Fruit fly (Drosophila melanogaster) whole organism, prepupa: ENCODE results near the gene Lcp65Ag1.
A peak's percentile ranks its signal among the peaks of the same experiment; 100 is the strongest.

Experiments used
- Blimp-1 ChIP-seq: fragments of 200-800 bp; sonication (Bioruptor generic); optimal IDR thresholded peaks from 3 replicates; lab custom pipeline; 2017; ENCODE audit warnings: missing biosample characterization, missing genetic modification characterization, mild to moderate bottlenecking, moderate library complexity, missing genetic modification reagents
- CG10631 ChIP-seq: fragments of 200-800 bp; sonication (Bioruptor generic); optimal IDR thresholded peaks from 2 replicates; lab custom pipeline; 2016; ENCODE audit warnings: missing biosample characterization, missing genetic modification characterization
- CG10669 ChIP-seq: fragments of 200-800 bp; sonication (Bioruptor generic); optimal IDR thresholded peaks from 3 replicates; lab custom pipeline; 2018; ENCODE audit warnings: missing biosample characterization, mild to moderate bottlenecking, missing genetic modification characterization, moderate library complexity
- CG11294 ChIP-seq: fragments of 200-800 bp; sonication (Bioruptor generic); IDR thresholded peaks from 2 replicates; pipeline ENCODE4 v1.3.6; 2022; ENCODE audit warnings: missing biosample characterization, missing genetic modification characterization
- CG11902 ChIP-seq: fragments of 200-800 bp; sonication (Bioruptor generic); optimal IDR thresholded peaks from 3 replicates; lab custom pipeline; 2016; ENCODE audit warnings: missing biosample characterization, missing genetic modification characterization
- CG15336 ChIP-seq: fragments of 200-800 bp; sonication (Bioruptor generic); IDR thresholded peaks from 2 replicates; pipeline ENCODE4 v1.3.6; 2022; ENCODE audit warnings: missing biosample characterization, missing genetic modification characterization
- CG31627 ChIP-seq: fragments of 200-800 bp; sonication (Bioruptor generic); optimal IDR thresholded peaks from 3 replicates; lab custom pipeline; 2016; ENCODE audit warnings: missing biosample characterization, missing genetic modification characterization
- CG34406 ChIP-seq: fragments of 200-800 bp; sonication (Bioruptor generic); optimal IDR thresholded peaks from 3 replicates; lab custom pipeline; 2016; ENCODE audit warnings: missing biosample characterization, missing genetic modification characterization
- CG3919 ChIP-seq: fragments of 200-800 bp; sonication (Bioruptor generic); optimal IDR thresholded peaks from 3 replicates; lab custom pipeline; 2016; ENCODE audit warnings: missing biosample characterization, missing genetic modification characterization
- CG6163 ChIP-seq: fragments of 200-800 bp; sonication (Bioruptor generic); IDR thresholded peaks from 3 replicates; pipeline ENCODE4 v1.3.6; 2022; ENCODE audit warnings: missing biosample characterization, missing genetic modification characterization
- CG6276 ChIP-seq: fragments of 200-800 bp; sonication (Bioruptor generic); optimal IDR thresholded peaks from 2 replicates; lab custom pipeline; 2017; ENCODE audit warnings: missing biosample characterization, mild to moderate bottlenecking, missing genetic modification characterization
- CG6792 ChIP-seq: fragments of 200-800 bp; sonication (Bioruptor generic); optimal IDR thresholded peaks from 3 replicates; lab custom pipeline; 2016; ENCODE audit warnings: missing biosample characterization, missing genetic modification characterization
- CG6808 ChIP-seq: fragments of 200-800 bp; sonication (Bioruptor generic); optimal IDR thresholded peaks from 3 replicates; lab custom pipeline; 2017; ENCODE audit warnings: missing biosample characterization, missing genetic modification characterization, mild to moderate bottlenecking, moderate library complexity, missing genetic modification reagents
- CG7368 ChIP-seq: fragments of 200-800 bp; sonication (Bioruptor generic); optimal IDR thresholded peaks from 3 replicates; lab custom pipeline; 2016; ENCODE audit warnings: missing biosample characterization, missing genetic modification characterization
- CG8119 ChIP-seq: fragments of 200-800 bp; sonication (Bioruptor generic); IDR thresholded peaks from 3 replicates; pipeline ENCODE4 v1.3.6; 2022; ENCODE audit warnings: missing biosample characterization, missing genetic modification characterization
- CG8319 ChIP-seq: fragments of 200-800 bp; sonication (Bioruptor generic); optimal IDR thresholded peaks from 3 replicates; lab custom pipeline; 2016; ENCODE audit warnings: missing biosample characterization, missing genetic modification characterization
- CG8632 ChIP-seq: fragments of 200-800 bp; sonication (Bioruptor generic); optimal IDR thresholded peaks from 3 replicates; lab custom pipeline; 2016; ENCODE audit warnings: missing biosample characterization, missing genetic modification characterization
- Eip75B ChIP-seq: fragments of 200-800 bp; sonication (Bioruptor generic); optimal IDR thresholded peaks from 3 replicates; lab custom pipeline; 2016; ENCODE audit warnings: missing biosample characterization, missing genetic modification characterization
- Eip78C ChIP-seq: fragments of 200-800 bp; sonication (Bioruptor generic); peaks from one replicate; lab custom pipeline; 2016; ENCODE audit warnings: missing biosample characterization, missing genetic modification characterization
- Ets21C ChIP-seq: fragments of 200-800 bp; sonication (Bioruptor generic); optimal IDR thresholded peaks from 3 replicates; lab custom pipeline; 2016; ENCODE audit warnings: missing biosample characterization, missing genetic modification characterization
- Ets96B ChIP-seq: fragments of 200-800 bp; optimal IDR thresholded peaks from 2 replicates; lab custom pipeline; 2019; ENCODE audit warnings: missing biosample characterization, mild to moderate bottlenecking, missing genetic modification characterization, moderate library complexity
- Hr38 ChIP-seq: sonication (Bioruptor generic); optimal IDR thresholded peaks from 2 replicates; lab custom pipeline; 2016; ENCODE audit warnings: missing biosample characterization, missing genetic modification characterization
- Hr4 ChIP-seq: fragments of 200-800 bp; sonication (Bioruptor generic); optimal IDR thresholded peaks from 3 replicates; lab custom pipeline; 2016; ENCODE audit warnings: missing biosample characterization, missing genetic modification characterization
- Lpt ChIP-seq: fragments of 200-800 bp; sonication (Bioruptor generic); optimal IDR thresholded peaks from 3 replicates; lab custom pipeline; 2016; ENCODE audit warnings: missing biosample characterization, missing genetic modification characterization
- Met ChIP-seq: fragments of 200-800 bp; sonication (Bioruptor generic); optimal IDR thresholded peaks from 3 replicates; lab custom pipeline; 2016; ENCODE audit warnings: missing biosample characterization, missing genetic modification characterization
- OdsH ChIP-seq: fragments of 200-800 bp; sonication (Bioruptor generic); optimal IDR thresholded peaks from 3 replicates; lab custom pipeline; 2016; ENCODE audit warnings: missing biosample characterization, missing genetic modification characterization
- Smox ChIP-seq: fragments of 200-800 bp; sonication (Bioruptor generic); optimal IDR thresholded peaks from 3 replicates; lab custom pipeline; 2016; ENCODE audit warnings: missing biosample characterization, missing genetic modification characterization
- Sox102F ChIP-seq: fragments of 200-800 bp; sonication (Bioruptor generic); optimal IDR thresholded peaks from 2 replicates; lab custom pipeline; 2016; ENCODE audit warnings: missing biosample characterization, mild to moderate bottlenecking, missing genetic modification characterization
- achi ChIP-seq: fragments of 200-800 bp; sonication (Bioruptor generic); optimal IDR thresholded peaks from 3 replicates; lab custom pipeline; 2016; ENCODE audit warnings: missing biosample characterization, missing genetic modification characterization
- acj6 ChIP-seq: fragments of 200-800 bp; sonication (Bioruptor generic); optimal IDR thresholded peaks from 3 replicates; lab custom pipeline; 2016; ENCODE audit warnings: missing biosample characterization, missing genetic modification characterization
- cyc ChIP-seq: fragments of 200-800 bp; sonication (Bioruptor generic); optimal IDR thresholded peaks from 3 replicates; lab custom pipeline; 2016; ENCODE audit warnings: missing biosample characterization, missing genetic modification characterization
- dsx ChIP-seq: fragments of 200-800 bp; optimal IDR thresholded peaks from 3 replicates; lab custom pipeline; 2019; ENCODE audit warnings: missing biosample characterization, mild to moderate bottlenecking, missing genetic modification characterization, moderate library complexity; ENCODE audit not compliant: poor library complexity, severe bottlenecking
- esn ChIP-seq: fragments of 200-800 bp; sonication (Bioruptor generic); optimal IDR thresholded peaks from 2 replicates; lab custom pipeline; 2016; ENCODE audit warnings: missing biosample characterization, mild to moderate bottlenecking, missing genetic modification characterization, moderate library complexity
- fd85E ChIP-seq: fragments of 200-800 bp; sonication (Bioruptor generic); optimal IDR thresholded peaks from 3 replicates; lab custom pipeline; 2016; ENCODE audit warnings: missing biosample characterization, missing genetic modification characterization
- fkh ChIP-seq: fragments of 200-800 bp; sonication (Bioruptor generic); optimal IDR thresholded peaks from 3 replicates; lab custom pipeline; 2017; ENCODE audit warnings: missing biosample characterization, mild to moderate bottlenecking, missing genetic modification characterization, moderate library complexity
- lz ChIP-seq: fragments of 200-800 bp; sonication (Bioruptor generic); optimal IDR thresholded peaks from 3 replicates; lab custom pipeline; 2016; ENCODE audit warnings: missing biosample characterization, missing genetic modification characterization
- net ChIP-seq: fragments of 200-800 bp; sonication (Bioruptor generic); optimal IDR thresholded peaks from 3 replicates; lab custom pipeline; 2016; ENCODE audit warnings: missing biosample characterization, missing genetic modification characterization
- pdm3 ChIP-seq: fragments of 200-800 bp; sonication (Bioruptor generic); optimal IDR thresholded peaks from 3 replicates; lab custom pipeline; 2016; ENCODE audit warnings: missing biosample characterization, missing genetic modification characterization
- spab ChIP-seq: fragments of 200-800 bp; sonication (Bioruptor generic); optimal IDR thresholded peaks from 2 replicates; lab custom pipeline; 2017; ENCODE audit warnings: missing biosample characterization, mild to moderate bottlenecking, missing genetic modification characterization, missing genetic modification reagents
- ss ChIP-seq, 2 experiments: fragments of 200-800 bp; sonication (Bioruptor generic); optimal IDR thresholded peaks; 2 replicates in 1 of 2; 3 replicates in 1 of 2; lab custom pipeline; 2017 to 2018; ENCODE audit warnings: mild to moderate bottlenecking in 2 of 2, missing biosample characterization in 2 of 2, missing genetic modification characterization in 2 of 2, moderate library complexity in 1 of 2
- svp ChIP-seq: fragments of 200-800 bp; sonication (Bioruptor generic); peaks from one replicate; lab custom pipeline; 2016; ENCODE audit warnings: missing biosample characterization, missing genetic modification characterization
- topi ChIP-seq: fragments of 200-800 bp; sonication (Bioruptor generic); optimal IDR thresholded peaks from 3 replicates; lab custom pipeline; 2016; ENCODE audit warnings: missing biosample characterization, missing genetic modification characterization
- vri ChIP-seq: fragments of 200-800 bp; sonication (Bioruptor generic); optimal IDR thresholded peaks from 3 replicates; lab custom pipeline; 2016; ENCODE audit warnings: missing biosample characterization, mild to moderate bottlenecking, missing genetic modification characterization

Gene Lcp65Ag1

dm6 chr3L:6124616-6125408 lies 10.3 kb downstream of the Lcp65Ag1 start:
- TF ChIP-seq CG15336 (GFP tag; lab: Robert Waterston, UW), result no peak
- TF ChIP-seq Met (GFP tag; lab: Kevin White, UChicago), result peak; percentile 11
- peak; percentile 29 for TF ChIP-seq CG7368 (GFP tag; lab: Kevin White, UChicago)
- TF ChIP-seq CG6808, result peak; percentile 10
- TF ChIP-seq net (GFP tag; lab: Kevin White, UChicago), result no peak
- peak; percentile 48 for TF ChIP-seq fkh (GFP tag; lab: Kevin White, UChicago)
- no peak for TF ChIP-seq Smox (GFP tag; lab: Kevin White, UChicago)
- no peak for TF ChIP-seq Hr38
- TF ChIP-seq CG6163 (GFP tag; lab: Robert Waterston, UW), result no peak; the same call in 1 of the 3 replicates
- TF ChIP-seq CG10669, result peak; percentile 41
- peak; percentile 43 for TF ChIP-seq Eip75B (GFP tag; lab: Kevin White, UChicago)
- peak; percentile 41 for TF ChIP-seq topi (GFP tag; lab: Kevin White, UChicago)
- TF ChIP-seq CG3919 (GFP tag; lab: Kevin White, UChicago), result peak; percentile 72
- peak; percentile 87 for TF ChIP-seq Eip78C (GFP tag; lab: Kevin White, UChicago)
- TF ChIP-seq OdsH (GFP tag; lab: Kevin White, UChicago), result peak; percentile 15
- TF ChIP-seq lz (GFP tag; lab: Kevin White, UChicago), result peak; percentile 43
- no peak for TF ChIP-seq fd85E (GFP tag; lab: Kevin White, UChicago)
- TF ChIP-seq Hr4, result no peak
- TF ChIP-seq ss (GFP tag; optimal IDR thresholded peaks at IDR 0.05; lab: Kevin White, UChicago), result no peak
- TF ChIP-seq cyc (GFP tag; lab: Kevin White, UChicago), result peak; percentile 26
- peak; percentile 12 for TF ChIP-seq CG8319
- no peak for TF ChIP-seq achi
- no peak for TF ChIP-seq CG8119 (GFP tag; lab: Robert Waterston, UW)
- no peak for TF ChIP-seq spab (GFP tag; lab: Kevin White, UChicago)
- TF ChIP-seq Blimp-1 (GFP tag; lab: Kevin White, UChicago), result peak; percentile 3
- no peak for TF ChIP-seq Ets21C (GFP tag; lab: Kevin White, UChicago)
- no peak for TF ChIP-seq CG6792
- TF ChIP-seq dsx (GFP tag; lab: Kevin White, UChicago), result no peak
- no peak for TF ChIP-seq CG11902 (GFP tag; lab: Kevin White, UChicago)
- TF ChIP-seq CG34406 (GFP tag; lab: Kevin White, UChicago), result no peak
- no peak for TF ChIP-seq CG11294 (GFP tag; lab: Robert Waterston, UW)
- TF ChIP-seq Sox102F (GFP tag; lab: Kevin White, UChicago), result no peak
- peak; percentile 63 for TF ChIP-seq svp (GFP tag; lab: Kevin White, UChicago)
- TF ChIP-seq CG8632, result no peak
- TF ChIP-seq Lpt (GFP tag; lab: Kevin White, UChicago), result no peak
- peak; percentile 3 for TF ChIP-seq pdm3 (GFP tag; lab: Kevin White, UChicago)

dm6 chr3L:6116881-6117280 lies 18.2 kb downstream of the Lcp65Ag1 start:
- TF ChIP-seq acj6 (GFP tag; lab: Kevin White, UChicago), result no peak
- no peak for TF ChIP-seq CG6792
- no peak for TF ChIP-seq esn (GFP tag; lab: Kevin White, UChicago)
- no peak for TF ChIP-seq CG3919 (GFP tag; lab: Kevin White, UChicago)
- no peak for TF ChIP-seq CG8119 (GFP tag; lab: Robert Waterston, UW)
- no peak for TF ChIP-seq fkh (GFP tag; lab: Kevin White, UChicago)
- TF ChIP-seq Sox102F (GFP tag; lab: Kevin White, UChicago), result no peak
- no peak for TF ChIP-seq CG11902 (GFP tag; lab: Kevin White, UChicago)
- TF ChIP-seq Ets96B (tag; lab: Kevin White, UChicago), result no peak
- TF ChIP-seq Hr38, result no peak
- TF ChIP-seq CG6276 (GFP tag; lab: Kevin White, UChicago), result no peak
- TF ChIP-seq CG31627 (GFP tag; lab: Kevin White, UChicago), result no peak
- TF ChIP-seq vri, result no peak
- no peak for TF ChIP-seq CG10631 (GFP tag; lab: Kevin White, UChicago)
